Worm (Caenorhabditis elegans) whole organism, early embryonic: ENCODE measurements around the gene Y39G8B.13.

Source experiments
- B0310.2 ChIP-seq: sonication (generic microtip); optimal IDR thresholded peaks from 2 replicates; lab custom pipeline; 2016; ENCODE audit warnings: mild to moderate bottlenecking, missing genetic modification characterization, missing compliant biosample characterization
- F13C5.2 ChIP-seq: sonication (generic microtip); optimal IDR thresholded peaks from 2 replicates; lab custom pipeline; 2017; ENCODE audit warnings: mild to moderate bottlenecking, missing genetic modification characterization, inconsistent platforms, missing compliant biosample characterization
- aly-1 ChIP-seq: sonication (generic microtip); optimal IDR thresholded peaks from 2 replicates; lab custom pipeline; 2016; ENCODE audit warnings: missing genetic modification characterization, missing compliant biosample characterization
- ama-1 ChIP-seq: fragments of 150-350 bp; optimal IDR thresholded peaks from 2 replicates; lab custom pipeline; 2014
- ceh-36 ChIP-seq: sonication (generic microtip); optimal IDR thresholded peaks from 2 replicates; lab custom pipeline; 2016; ENCODE audit warnings: missing genetic modification characterization, inconsistent platforms, missing compliant biosample characterization
- flt-1 ChIP-seq: fragments of 200-800 bp; sonication (Bioruptor generic); IDR thresholded peaks from 2 replicates; pipeline ENCODE4 v1.3.6; 2022; ENCODE audit warnings: missing genetic modification characterization, missing compliant biosample characterization
- hmg-4 ChIP-seq: fragments of 200-800 bp; sonication (Bioruptor generic); optimal IDR thresholded peaks from 2 replicates; lab custom pipeline; 2018; ENCODE audit warnings: mild to moderate bottlenecking, missing genetic modification characterization, missing compliant biosample characterization
- hnd-1 ChIP-seq: sonication (generic microtip); optimal IDR thresholded peaks from 2 replicates; lab custom pipeline; 2016; ENCODE audit warnings: missing genetic modification characterization, missing compliant biosample characterization
- scrt-1 ChIP-seq: fragments of 200-800 bp; sonication (Bioruptor generic); IDR thresholded peaks from 2 replicates; pipeline ENCODE4 v1.3.6; 2022; ENCODE audit warnings: missing genetic modification characterization, missing compliant biosample characterization

- no peak for TF ChIP-seq B0310.2 (tag; lab: Kevin White, UChicago)
- TF ChIP-seq ceh-36 (tag; lab: Kevin White, UChicago) = no peak
- no peak for TF ChIP-seq hnd-1 (tag; lab: Kevin White, UChicago)
- TF ChIP-seq ama-1 (lab: Kevin White, UChicago) = no peak
- no peak for TF ChIP-seq hmg-4
- no peak for TF ChIP-seq scrt-1 (GFP tag; lab: Robert Waterston, UW)
- TF ChIP-seq flt-1 (GFP tag; lab: Robert Waterston, UW) = no peak
- no peak for TF ChIP-seq aly-1 (tag; lab: Kevin White, UChicago)
- no peak for TF ChIP-seq F13C5.2
These were observed 46.9 kb downstream of the Y39G8B.13 start for ce11 chrII:13935907-13936306.
